Fruit fly (Drosophila melanogaster): ENCODE results near the gene CG42460.

Gene CG42460

dm6 chr2L:3373242-3373641 is 15.1 kb downstream of the CG42460 start, which contains the start of gene GramD1B (continued):
- peak; percentile 61 for TF ChIP-seq CG9932 (GFP tag; IDR thresholded peaks at IDR 0.05)
- TF ChIP-seq CG34422 (GFP tag; IDR thresholded peaks at IDR 0.05): no peak
- TF ChIP-seq Chrac-16 (GFP tag; optimal IDR thresholded peaks at IDR 0.05): no peak
- no peak for TF ChIP-seq CG2129 (GFP tag; IDR thresholded peaks at IDR 0.05; ENCODE audit: partially characterized antibody)
- no peak for TF ChIP-seq CG2202 (tag; optimal IDR thresholded peaks at IDR 0.05)
- TF ChIP-seq kah (GFP tag; optimal IDR thresholded peaks at IDR 0.05): no peak
- peak in 1 of 2 experiments; percentile 6 for TF ChIP-seq Pdp1 (GFP tag; optimal IDR thresholded peaks at IDR 0.05)
- no peak for TF ChIP-seq az2 (GFP tag; optimal IDR thresholded peaks at IDR 0.05)
- peak; percentile 49 for TF ChIP-seq BEAF-32 (GFP tag; optimal IDR thresholded peaks at IDR 0.05)
- no peak for TF ChIP-seq nerfin-2 (GFP tag; IDR thresholded peaks at IDR 0.05; ENCODE audit: partially characterized antibody)
- no peak for TF ChIP-seq sqz (GFP tag; optimal IDR thresholded peaks at IDR 0.05)
- TF ChIP-seq Fer1 (GFP tag; optimal IDR thresholded peaks at IDR 0.05): peak; percentile 51
- no peak for TF ChIP-seq ara (GFP tag; IDR thresholded peaks at IDR 0.05)
- TF ChIP-seq nau (GFP tag; optimal IDR thresholded peaks at IDR 0.05): no peak
- TF ChIP-seq CG16815 (GFP tag; optimal IDR thresholded peaks at IDR 0.05): no peak
- no peak for TF ChIP-seq CG4328 (GFP tag; optimal IDR thresholded peaks at IDR 0.05)
- TF ChIP-seq pnt (GFP tag; optimal IDR thresholded peaks at IDR 0.05): no peak
- no peak for TF ChIP-seq H15 (GFP tag; IDR thresholded peaks at IDR 0.05)
- no peak for TF ChIP-seq Vsx1 (GFP tag; optimal IDR thresholded peaks at IDR 0.05)
- no peak for TF ChIP-seq usp (GFP tag; optimal IDR thresholded peaks at IDR 0.05)
- no peak for TF ChIP-seq CG7556 (GFP tag; optimal IDR thresholded peaks at IDR 0.05)
- no peak for TF ChIP-seq CkIIα-i1 (GFP tag; IDR thresholded peaks at IDR 0.05)
- TF ChIP-seq CG31388 (GFP tag; optimal IDR thresholded peaks at IDR 0.05): no peak
- no peak for TF ChIP-seq CG9817 (tag; optimal IDR thresholded peaks at IDR 0.05)
- TF ChIP-seq ase (GFP tag; IDR thresholded peaks at IDR 0.05): no peak
- TF ChIP-seq Hr51 (GFP tag; optimal IDR thresholded peaks at IDR 0.05): no peak
- TF ChIP-seq Deaf1 (tag; optimal IDR thresholded peaks at IDR 0.05): no peak
- TF ChIP-seq Sox102F (GFP tag; optimal IDR thresholded peaks at IDR 0.05): no peak
- peak; percentile 12 for TF ChIP-seq CG7786 (GFP tag; optimal IDR thresholded peaks at IDR 0.05)
- TF ChIP-seq CG1792 (GFP tag; optimal IDR thresholded peaks at IDR 0.05): no peak
- no peak for TF ChIP-seq CG7839 (tag; optimal IDR thresholded peaks at IDR 0.05)
- no peak for TF ChIP-seq CG33557 (GFP tag; optimal IDR thresholded peaks at IDR 0.05)
- TF ChIP-seq CG9437 (GFP tag; optimal IDR thresholded peaks at IDR 0.05): no peak
- TF ChIP-seq NC2β (GFP tag; optimal IDR thresholded peaks at IDR 0.05): no peak
- TF ChIP-seq CG17328 (GFP tag; IDR thresholded peaks at IDR 0.05): no peak
- TF ChIP-seq gem (tag; optimal IDR thresholded peaks at IDR 0.05): no peak
- TF ChIP-seq CG16813 (GFP tag; IDR thresholded peaks at IDR 0.05; ENCODE audit: partially characterized antibody): 0 out of 3 replicates have a peak, but pooled peaks have one; percentile 7
- no peak for TF ChIP-seq CG12155 (GFP tag; optimal IDR thresholded peaks at IDR 0.05)
- peak; percentile 10 for TF ChIP-seq CTCF (GFP tag; optimal IDR thresholded peaks at IDR 0.05)
- TF ChIP-seq CG11695 (GFP tag; IDR thresholded peaks at IDR 0.05): no peak
- no peak for TF ChIP-seq Adf1 (GFP tag; IDR thresholded peaks at IDR 0.05)
- no peak for TF ChIP-seq aop (GFP tag; IDR thresholded peaks at IDR 0.05)
- no peak for TF ChIP-seq sd (tag; optimal IDR thresholded peaks at IDR 0.05)
- no peak for TF ChIP-seq tap (tag; optimal IDR thresholded peaks at IDR 0.05)
- TF ChIP-seq CG15073 (GFP tag; optimal IDR thresholded peaks at IDR 0.05): no peak
- no peak for TF ChIP-seq CG4854 (GFP tag; optimal IDR thresholded peaks at IDR 0.05)
- TF ChIP-seq CG12104 (GFP tag; optimal IDR thresholded peaks at IDR 0.05): no peak
- TF ChIP-seq E2f2 (GFP tag; IDR thresholded peaks at IDR 0.05): peak; percentile 98
- no peak for TF ChIP-seq Poxn (GFP tag; IDR thresholded peaks at IDR 0.05)
- TF ChIP-seq MTF-1 (GFP tag; optimal IDR thresholded peaks at IDR 0.05; ENCODE audit: borderline replicate concordance): no peak
- no peak for TF ChIP-seq CG8281 (tag; optimal IDR thresholded peaks at IDR 0.05)
- no peak for TF ChIP-seq lola (GFP tag; optimal IDR thresholded peaks at IDR 0.05)
